Worm (Caenorhabditis elegans): ENCODE data around the gene npax-3.

DNA sequence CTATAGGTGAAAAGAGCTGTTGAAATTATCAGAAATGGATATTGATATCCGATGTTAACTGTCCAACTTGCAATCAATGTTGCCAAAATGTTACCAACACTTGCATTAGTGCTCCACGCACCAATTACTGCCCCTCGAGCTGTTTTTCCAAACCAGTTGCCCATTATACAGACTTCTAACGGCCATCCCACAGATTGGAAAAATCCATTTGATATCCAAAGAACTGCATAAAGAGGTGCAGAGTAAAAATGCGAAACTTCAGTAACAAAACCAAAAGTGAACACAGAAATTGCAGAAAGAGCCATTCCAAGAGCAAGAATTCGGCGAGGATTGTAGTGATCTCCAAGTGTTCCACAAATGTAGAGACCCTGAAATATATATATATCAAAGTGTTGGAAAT is 26.1 kb upstream of the npax-3 start:
- no peak for TF ChIP-seq tbx-2 (tag; optimal IDR thresholded peaks at IDR 0.05)
- TF ChIP-seq nhr-76 (tag; optimal IDR thresholded peaks at IDR 0.05), result no peak
- TF ChIP-seq ets-5 (GFP tag; IDR thresholded peaks at IDR 0.05), result no peak
- TF ChIP-seq fkh-10 (GFP tag; optimal IDR thresholded peaks at IDR 0.05), result no peak
- TF ChIP-seq C16A3.4 (tag; optimal IDR thresholded peaks at IDR 0.05), result no peak
- no peak for TF ChIP-seq fos-1 (tag; optimal IDR thresholded peaks at IDR 0.05)
- TF ChIP-seq nhr-90 (tag; optimal IDR thresholded peaks at IDR 0.05; ENCODE audit: poor library complexity), result no peak
- TF ChIP-seq lsy-2 (tag; optimal IDR thresholded peaks at IDR 0.05), result no peak
